Worm (Caenorhabditis elegans) whole organism, L3 larva: ENCODE measurements around the gene daf-42.

Source experiments
- ZK546.5 ChIP-seq: sonication (generic microtip); optimal IDR thresholded peaks from 2 replicates; lab custom pipeline; 2017; ENCODE audit warnings: missing biosample characterization, missing genetic modification characterization
- ceh-16 ChIP-seq: sonication (generic microtip); optimal IDR thresholded peaks from 2 replicates; lab custom pipeline; 2017; ENCODE audit warnings: missing biosample characterization, missing genetic modification characterization
- ceh-28 ChIP-seq: fragments of 150-350 bp; optimal IDR thresholded peaks from 2 replicates; lab custom pipeline; 2014; ENCODE audit warnings: missing biosample characterization, missing genetic modification reagents, missing genetic modification characterization
- ceh-82 ChIP-seq: fragments of 150-350 bp; optimal IDR thresholded peaks from 2 replicates; lab custom pipeline; 2014; ENCODE audit warnings: missing biosample characterization, missing genetic modification characterization
- egl-27 ChIP-seq: sonication (generic microtip); optimal IDR thresholded peaks from 4 replicates; lab custom pipeline; 2017; ENCODE audit warnings: missing biosample characterization, missing genetic modification reagents, missing genetic modification characterization
- egl-5 ChIP-seq: fragments of 150-350 bp; optimal IDR thresholded peaks from 2 replicates; lab custom pipeline; 2017; ENCODE audit warnings: missing biosample characterization, missing genetic modification reagents, missing genetic modification characterization, inconsistent platforms
- elt-1 ChIP-seq: fragments of 150-350 bp; optimal IDR thresholded peaks from 2 replicates; lab custom pipeline; 2014; ENCODE audit warnings: missing biosample characterization, missing genetic modification characterization
- elt-2 ChIP-seq: sonication (generic microtip); optimal IDR thresholded peaks from 2 replicates; lab custom pipeline; 2016; ENCODE audit warnings: missing genetic modification reagents, mild to moderate bottlenecking, missing genetic modification characterization, missing compliant biosample characterization
- eor-1 ChIP-seq, 2 experiments: fragments of 150-350 bp; optimal IDR thresholded peaks; 2 replicates each; lab custom pipeline; 2014 to 2018; ENCODE audit warnings: missing biosample characterization in 2 of 2, missing genetic modification characterization in 2 of 2
- fkh-2 ChIP-seq: fragments of 150-350 bp; optimal IDR thresholded peaks from 2 replicates; lab custom pipeline; 2014; ENCODE audit warnings: missing biosample characterization, missing genetic modification reagents, missing genetic modification characterization
- jun-1 ChIP-seq: fragments of 150-350 bp; optimal IDR thresholded peaks from 2 replicates; lab custom pipeline; 2014; ENCODE audit warnings: missing biosample characterization, missing genetic modification reagents, missing genetic modification characterization
- lsy-12 ChIP-seq: sonication (generic microtip); optimal IDR thresholded peaks from 2 replicates; lab custom pipeline; 2016; ENCODE audit warnings: mild to moderate bottlenecking, missing genetic modification characterization, missing compliant biosample characterization
- nhr-28 ChIP-seq: fragments of 150-350 bp; optimal IDR thresholded peaks from 2 replicates; lab custom pipeline; 2014; ENCODE audit warnings: missing biosample characterization, missing genetic modification characterization
- nhr-67 ChIP-seq: fragments of 150-350 bp; optimal IDR thresholded peaks from 2 replicates; lab custom pipeline; 2014; ENCODE audit warnings: missing biosample characterization, missing genetic modification characterization
- nhr-76 ChIP-seq: fragments of 150-350 bp; sonication (generic microtip); optimal IDR thresholded peaks from 5 replicates; lab custom pipeline; 2014; ENCODE audit warnings: missing biosample characterization, missing genetic modification characterization
- pha-4 ChIP-seq: fragments of 150-350 bp; optimal IDR thresholded peaks from 2 replicates; lab custom pipeline; 2014; ENCODE audit warnings: missing biosample characterization, missing genetic modification reagents, missing genetic modification characterization
- snpc-4 ChIP-seq: fragments of 150-350 bp; optimal IDR thresholded peaks from 2 replicates; lab custom pipeline; 2014; ENCODE audit warnings: missing biosample characterization, missing genetic modification characterization
- unc-62 ChIP-seq: fragments of 150-350 bp; sonication (generic microtip); optimal IDR thresholded peaks from 4 replicates; lab custom pipeline; 2014; ENCODE audit warnings: missing biosample characterization, missing genetic modification reagents, missing genetic modification characterization
- zag-1 ChIP-seq: fragments of 150-350 bp; optimal IDR thresholded peaks from 2 replicates; lab custom pipeline; 2014; ENCODE audit warnings: missing biosample characterization, missing genetic modification characterization
- ztf-4 ChIP-seq: fragments of 150-350 bp; optimal IDR thresholded peaks from 2 replicates; lab custom pipeline; 2014; ENCODE audit warnings: missing biosample characterization, missing genetic modification characterization

Gene daf-42

DNA sequence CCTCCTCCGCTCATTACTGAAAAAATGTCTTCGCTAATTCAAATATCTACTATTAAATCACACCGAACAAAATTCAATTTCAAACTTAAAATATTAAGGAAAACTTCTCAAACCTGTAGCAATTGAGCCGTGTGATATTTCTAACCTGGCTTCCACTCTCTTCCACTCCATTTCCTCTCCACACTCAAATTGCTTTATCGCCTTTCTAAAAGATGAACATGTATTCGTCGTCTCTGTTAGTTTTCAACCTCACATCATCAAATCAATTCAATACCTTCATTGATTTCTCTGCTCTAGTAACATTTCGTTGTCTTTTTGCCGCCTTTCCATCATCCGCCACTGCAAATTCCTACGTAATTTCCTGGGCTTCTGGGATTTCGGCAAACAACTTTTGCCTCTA is 54.7 kb downstream of the daf-42 start, which contains the start of gene F42C5.4:
TSS of gene F42C5.4 (minus strand) at position 171 of the 400 bp plus-strand sequence.
- TF ChIP-seq snpc-4 (no peak), egl-5 (tag; lab: Kevin White, UChicago) (no peak), egl-27 (tag; lab: Kevin White, UChicago) (no peak), nhr-28 (tag; lab: Kevin White, UChicago) (no peak)

- TF ChIP-seq elt-2 (tag; lab: Kevin White, UChicago) (peak; percentile 18), ceh-16 (tag; lab: Kevin White, UChicago) (no peak)
These were observed 55.6 kb downstream of the daf-42 start for ce11 chrIV:7291066-7291465.

- TF ChIP-seq nhr-67 (tag; lab: Kevin White, UChicago) (no peak), ceh-28 (no peak), egl-5 (tag; lab: Kevin White, UChicago) (no peak), zag-1 (no peak), unc-62 (GFP tag; lab: Kevin White, UChicago) (no peak), pha-4 (tag; lab: Kevin White, UChicago) (no peak), jun-1 (tag; lab: Kevin White, UChicago) (no peak), ceh-82 (tag; lab: Kevin White, UChicago) (no peak), fkh-2 (tag; lab: Kevin White, UChicago) (no peak), elt-2 (tag; lab: Kevin White, UChicago) (no peak), eor-1 (tag; optimal IDR thresholded peaks at IDR 0.05; lab: Kevin White, UChicago) (no peak), nhr-76 (tag; lab: Kevin White, UChicago) (no peak), ztf-4 (tag; lab: Kevin White, UChicago) (no peak), ZK546.5 (no peak), nhr-28 (tag; lab: Kevin White, UChicago) (no peak), elt-1 (tag; lab: Kevin White, UChicago) (no peak), lsy-12 (tag; lab: Kevin White, UChicago) (no peak)
- TF ChIP-seq, all 47 proteins: peak for 0
These were observed 59.2 kb downstream of the daf-42 start, which contains the start of gene F42C5.3 for ce11 chrIV:7287474-7287873. TSS of gene F42C5.3 (minus strand) at chrIV:7287574.

DNA sequence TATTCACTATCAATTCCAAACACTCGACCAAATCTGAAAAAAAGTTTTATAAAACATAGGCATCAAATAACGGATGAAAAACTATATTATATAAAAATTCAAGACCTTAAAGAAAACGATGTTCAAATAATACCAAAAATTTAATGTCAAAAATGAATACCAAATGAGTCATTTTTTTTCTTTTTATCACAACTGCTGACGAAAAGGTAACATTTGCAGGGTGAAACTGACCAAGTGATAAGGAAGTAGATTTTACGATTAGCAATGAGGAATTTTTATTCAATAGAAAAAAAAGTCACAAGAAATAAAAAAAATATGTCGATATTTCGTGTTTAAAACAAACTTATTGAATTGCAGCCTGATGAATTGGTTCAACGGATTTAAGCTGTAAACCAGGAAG is 60.8 kb downstream of the daf-42 start, which contains the start of gene C06E4.8:
TSS of gene C06E4.8 (minus strand) at position 37 of the 400 bp plus-strand sequence.
- peak; percentile 6 for TF ChIP-seq elt-2 (tag; lab: Kevin White, UChicago)
- TF ChIP-seq ZK546.5, result no peak
- TF ChIP-seq lsy-12 (tag; lab: Kevin White, UChicago), result no peak
- TF ChIP-seq, all 47 proteins: peak for 1
